Fruit fly (Drosophila melanogaster) whole organism, larva: ENCODE results near the gene CG31517.
A peak's percentile ranks its signal among the peaks of the same experiment; 100 is the strongest.

Experiments
- noc ChIP-seq: fragments of 200-800 bp; sonication (Bioruptor generic); optimal IDR thresholded peaks from 3 replicates; lab custom pipeline; 2019; ENCODE audit warnings: missing biosample characterization, mild to moderate bottlenecking, missing genetic modification characterization, moderate library complexity

Gene CG31517

dm6 chr3R:13923626-13924025, 24.6 kb upstream of the CG31517 start:
- TF ChIP-seq noc: no peak

- TF ChIP-seq noc: no peak
These were observed 20.7 kb upstream of the CG31517 start for dm6 chr3R:13927543-13927942.

- TF ChIP-seq noc: no peak
These were observed 18.0 kb upstream of the CG31517 start for dm6 chr3R:13930252-13930651.

dm6 chr3R:13931813-13932212, 16.4 kb upstream of the CG31517 start:
- no peak for TF ChIP-seq noc

- TF ChIP-seq noc: no peak
These were observed 14.3 kb upstream of the CG31517 start for dm6 chr3R:13933966-13934365.

- no peak for TF ChIP-seq noc
These were observed 13.6 kb upstream of the CG31517 start for dm6 chr3R:13934618-13935017.

dm6 chr3R:13936309-13936708, 11.9 kb upstream of the CG31517 start:
- TF ChIP-seq noc: no peak

- no peak for TF ChIP-seq noc
These were observed 8.7 kb upstream of the CG31517 start for dm6 chr3R:13939353-13940049.

- no peak for TF ChIP-seq noc
These were observed 6.8 kb upstream of the CG31517 start for dm6 chr3R:13941390-13941789.

dm6 chr3R:13943360-13943759, 4.9 kb upstream of the CG31517 start, which contains the start of gene Art9:
Gene Art9 (minus strand): TSS chr3R:13943460.
- TF ChIP-seq noc: no peak

- TF ChIP-seq noc: no peak
These were observed 2.5 kb upstream of the CG31517 start, which contains the start of gene Art6 for dm6 chr3R:13945712-13946111. Gene Art6 (minus strand): TSS chr3R:13945812.

- peak; percentile 0 for TF ChIP-seq noc
These were observed 2.1 kb upstream of the CG31517 start for dm6 chr3R:13946117-13946516.

- TF ChIP-seq noc: no peak
These were observed 805 bp upstream of the CG31517 start for dm6 chr3R:13947415-13947814.

- no peak for TF ChIP-seq noc
These were observed 1.4 kb downstream of the CG31517 start for dm6 chr3R:13949571-13949970.

dm6 chr3R:13951038-13951437, 2.8 kb downstream of the CG31517 start, which contains the start of gene CG9926:
Gene CG9926 (minus strand): TSS chr3R:13951138.
- TF ChIP-seq noc: no peak

dm6 chr3R:13952303-13952702, 4.1 kb downstream of the CG31517 start:
- no peak for TF ChIP-seq noc

dm6 chr3R:13955227-13955626, 7.0 kb downstream of the CG31517 start:
- TF ChIP-seq noc: no peak

dm6 chr3R:13956809-13957351, 8.7 kb downstream of the CG31517 start:
- no peak for TF ChIP-seq noc

- no peak for TF ChIP-seq noc
These were observed 10.4 kb downstream of the CG31517 start, which contains the start of gene Ipp for dm6 chr3R:13958582-13958981. Gene Ipp (plus strand): TSS chr3R:13958789.
